Fruit fly (Drosophila melanogaster) whole organism, wandering third instar larva: ENCODE results near the gene CG1635.

ENCODE experiments used
- CG9705 ChIP-seq: fragments of 200-800 bp; sonication (Bioruptor generic); optimal IDR thresholded peaks from 2 replicates; lab custom pipeline; 2018; ENCODE audit warnings: missing biosample characterization, mild to moderate bottlenecking, missing genetic modification characterization
- Hr78 ChIP-seq: fragments of >200 bp; optimal IDR thresholded peaks from 2 replicates; lab custom pipeline; 2017; ENCODE audit warnings: missing biosample characterization, missing genetic modification characterization
- Vsx2 ChIP-seq: fragments of 200-300, 225-300 bp; sonication (Bioruptor generic); optimal IDR thresholded peaks from 2 replicates; lab custom pipeline; 2018; ENCODE audit warnings: missing biosample characterization, missing genetic modification characterization; ENCODE audit not compliant: partially characterized antibody
- dl ChIP-seq, 2 experiments: fragments of 175-275, 200-275 bp in 1 of 2; fragments of 200-275 bp in 1 of 2; sonication (Bioruptor generic); optimal IDR thresholded peaks; lab custom pipeline; 2018; ENCODE audit warnings: mild to moderate bottlenecking in 2 of 2, missing biosample characterization in 2 of 2, missing genetic modification characterization in 2 of 2, moderate library complexity in 2 of 2; ENCODE audit not compliant: partially characterized antibody in 2 of 2, insufficient read depth in 1 of 2

dm6 chr3R:31550910-31551309 lies 37.6 kb upstream of the CG1635 start:
- TF ChIP-seq CG9705 (GFP tag; lab: Kevin White, UChicago) (no peak), Vsx2 (no peak), dl (GFP tag; optimal IDR thresholded peaks at IDR 0.05; lab: Kevin White, UChicago; ENCODE audit: insufficient read depth in 1 of 2, partially characterized antibody in 2 of 2) (no peak), Hr78 (GFP tag; lab: Kevin White, UChicago) (no peak)
